Fruit fly (Drosophila melanogaster): ENCODE measurements around the gene RpS6.

The RpS6 gene

dm6 chrX:7888386-7889024 lies 12.6 kb downstream of the RpS6 start, which contains the start of gene Acat1 (continued):
- TF ChIP-seq NK7.1 (GFP tag; optimal IDR thresholded peaks at IDR 0.05) (peak; percentile 38), az2 (GFP tag; optimal IDR thresholded peaks at IDR 0.05) (peak; percentile 49), pho (GFP tag; optimal IDR thresholded peaks at IDR 0.05) (peak; percentile 40), disco-r (GFP tag; optimal IDR thresholded peaks at IDR 0.05) (no peak), CG2712 (tag; optimal IDR thresholded peaks at IDR 0.05) (peak; percentile 64), mld (GFP tag; IDR thresholded peaks at IDR 0.05; ENCODE audit: partially characterized antibody) (no peak), Ets65A (GFP tag) (peak; percentile 75), CG1233 (GFP tag; optimal IDR thresholded peaks at IDR 0.05) (peak; percentile 33), CG12236 (GFP tag; optimal IDR thresholded peaks at IDR 0.05) (peak; percentile 15), exex (tag; optimal IDR thresholded peaks at IDR 0.05) (peak; percentile 12), CG1603 (tag; optimal IDR thresholded peaks at IDR 0.05) (no peak), CG8924 (tag; optimal IDR thresholded peaks at IDR 0.05) (peak; percentile 41), PHDP (tag; optimal IDR thresholded peaks at IDR 0.05) (peak; percentile 61), Lim3 (GFP tag; IDR thresholded peaks at IDR 0.05) (no peak), Xrp1 (GFP tag; IDR thresholded peaks at IDR 0.05) (peak; percentile 83), fd64A (GFP tag; optimal IDR thresholded peaks at IDR 0.05) (no peak), CG2129 (GFP tag; IDR thresholded peaks at IDR 0.05; ENCODE audit: partially characterized antibody) (no peak), CG4854 (GFP tag; optimal IDR thresholded peaks at IDR 0.05) (no peak), ssp (GFP tag; IDR thresholded peaks at IDR 0.05) (no peak; the same call in 1 of the 2 replicates), CG1529 (GFP tag; optimal IDR thresholded peaks at IDR 0.05) (no peak), Ssrp (tag; optimal IDR thresholded peaks at IDR 0.05) (peak; percentile 18), Myb (GFP tag; optimal IDR thresholded peaks at IDR 0.05) (peak; percentile 88), gfzf (GFP tag; optimal IDR thresholded peaks at IDR 0.05) (no peak), lab (GFP tag; optimal IDR thresholded peaks at IDR 0.05) (peak; percentile 72), CG9437 (GFP tag; optimal IDR thresholded peaks at IDR 0.05) (peak; percentile 47), CG2199 (GFP tag; IDR thresholded peaks at IDR 0.05) (0 out of 3 replicates have a peak, but pooled peaks have one; percentile 15), grn (GFP tag; optimal IDR thresholded peaks at IDR 0.05) (no peak), trh (GFP tag; optimal IDR thresholded peaks at IDR 0.05) (no peak), CG16815 (GFP tag; optimal IDR thresholded peaks at IDR 0.05) (peak; percentile 11), CoRest (tag; optimal IDR thresholded peaks at IDR 0.05) (peak; percentile 37), CG5180 (GFP tag; optimal IDR thresholded peaks at IDR 0.05) (no peak), CG5953 (GFP tag; IDR thresholded peaks at IDR 0.05) (0 out of 2 replicates have a peak, but pooled peaks have one; percentile 40), sima (GFP tag; optimal IDR thresholded peaks at IDR 0.05) (no peak), Bgb (GFP tag; IDR thresholded peaks at IDR 0.05; ENCODE audit: partially characterized antibody) (no peak; the same call in 1 of the 2 replicates), pan (optimal IDR thresholded peaks at IDR 0.05) (no peak), pan (GFP tag; optimal IDR thresholded peaks at IDR 0.05 in 1 of 2, IDR thresholded peaks at IDR 0.05 in 1 of 2) (peak in 1 of 2 experiments; percentile 61), HLH54F (GFP tag; optimal IDR thresholded peaks at IDR 0.05) (peak; percentile 48), CG9215 (GFP tag; IDR thresholded peaks at IDR 0.05) (0 out of 2 replicates have a peak, but pooled peaks have one; percentile 13), CG4707 (GFP tag; optimal IDR thresholded peaks at IDR 0.05) (no peak), unc-4 (GFP tag; IDR thresholded peaks at IDR 0.05; ENCODE audit: partially characterized antibody) (peak; percentile 50; the same call in 1 of the 2 replicates), CG16813 (GFP tag; IDR thresholded peaks at IDR 0.05; ENCODE audit: partially characterized antibody) (no peak), Aef1 (GFP tag; IDR thresholded peaks at IDR 0.05) (0 out of 3 replicates have a peak, but pooled peaks have one; percentile 16), ranshi (GFP tag; IDR thresholded peaks at IDR 0.05) (0 out of 2 replicates have a peak, but pooled peaks have one; percentile 42), CG8388 (GFP tag; optimal IDR thresholded peaks at IDR 0.05) (peak; percentile 35), Xbp1 (GFP tag; optimal IDR thresholded peaks at IDR 0.05) (peak; percentile 56), Blimp-1 (GFP tag; optimal IDR thresholded peaks at IDR 0.05) (peak; percentile 64), Hmx (GFP tag; optimal IDR thresholded peaks at IDR 0.05) (peak; percentile 46), E2f2 (GFP tag; IDR thresholded peaks at IDR 0.05) (peak; percentile 49; the same call in 1 of the 2 replicates), Meics (GFP tag; optimal IDR thresholded peaks at IDR 0.05) (peak; percentile 52)

All from whole organism, embryonic.